Worm (Caenorhabditis elegans) whole organism, L3 larva: Measurements from ENCODE around the gene acp-2.

Experiments
- R02D3.7 ChIP-seq: fragments of 150-350 bp; optimal IDR thresholded peaks from 2 replicates; lab custom pipeline; 2014; ENCODE audit warnings: missing biosample characterization, missing genetic modification characterization
- ZK546.5 ChIP-seq: sonication (generic microtip); optimal IDR thresholded peaks from 2 replicates; lab custom pipeline; 2017; ENCODE audit warnings: missing biosample characterization, missing genetic modification characterization
- mdl-1 ChIP-seq: fragments of 150-350 bp; optimal IDR thresholded peaks from 2 replicates; lab custom pipeline; 2014; ENCODE audit warnings: missing biosample characterization, missing genetic modification characterization
- nhr-25 ChIP-seq: sonication (generic microtip); optimal IDR thresholded peaks from 2 replicates; lab custom pipeline; 2017; ENCODE audit warnings: missing biosample characterization, missing genetic modification characterization
- nhr-77 ChIP-seq: fragments of 150-350 bp; optimal IDR thresholded peaks from 2 replicates; lab custom pipeline; 2014; ENCODE audit warnings: missing biosample characterization, missing genetic modification characterization
- skn-1 ChIP-seq: fragments of 150-350 bp; optimal IDR thresholded peaks from 2 replicates; lab custom pipeline; 2014; ENCODE audit warnings: missing biosample characterization, missing genetic modification characterization
- tbx-2 ChIP-seq: sonication (generic microtip); optimal IDR thresholded peaks from 2 replicates; lab custom pipeline; 2016; ENCODE audit warnings: mild to moderate bottlenecking, missing genetic modification characterization, missing compliant biosample characterization
- unc-62 ChIP-seq: fragments of 150-350 bp; sonication (generic microtip); optimal IDR thresholded peaks from 4 replicates; lab custom pipeline; 2014; ENCODE audit warnings: missing biosample characterization, missing genetic modification reagents, missing genetic modification characterization

DNA sequence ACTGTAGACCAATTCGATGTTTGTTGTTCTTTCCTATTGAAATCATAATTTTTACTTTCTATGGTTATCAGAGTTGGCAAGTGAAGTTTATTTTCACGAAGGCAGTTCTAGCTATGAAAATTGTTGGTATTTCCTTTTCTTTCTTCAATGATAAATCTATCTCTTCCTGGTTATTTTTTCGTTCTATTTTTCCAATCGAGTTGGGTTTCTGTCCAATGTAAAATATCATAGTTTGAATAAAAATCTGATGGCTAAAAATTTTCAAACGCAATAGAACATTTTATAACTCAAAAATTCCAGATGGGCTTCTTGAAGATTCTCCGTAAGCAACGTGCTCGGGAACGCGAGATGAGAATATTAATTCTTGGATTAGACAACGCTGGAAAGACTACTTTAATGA is 12.2 kb upstream of the acp-2 start, which contains the start of gene evl-20:
- TF ChIP-seq nhr-25 (tag; lab: Kevin White, UChicago) (no peak), nhr-77 (tag; lab: Kevin White, UChicago) (no peak), unc-62 (GFP tag; lab: Kevin White, UChicago) (no peak), mdl-1 (no peak), ZK546.5 (no peak), R02D3.7 (no peak), skn-1 (tag; lab: Kevin White, UChicago) (no peak), tbx-2 (tag; lab: Kevin White, UChicago) (no peak)
